Worm (Caenorhabditis elegans) whole organism, midembryonic: ENCODE results near the gene srh-63.

ENCODE experiments used
- T22C8.4 ChIP-seq: fragments of 200-800 bp; sonication (Bioruptor generic); IDR thresholded peaks from 2 replicates; pipeline ENCODE4 v1.3.6; 2022; ENCODE audit warnings: missing genetic modification characterization, missing compliant biosample characterization
- cog-1 ChIP-seq: sonication (generic microtip); optimal IDR thresholded peaks from 2 replicates; lab custom pipeline; 2016; ENCODE audit warnings: missing genetic modification characterization, missing compliant biosample characterization
- flt-1 ChIP-seq: fragments of 200-800 bp; sonication (Bioruptor generic); IDR thresholded peaks from 2 replicates; pipeline ENCODE4 v1.3.6; 2022; ENCODE audit warnings: missing genetic modification characterization, missing compliant biosample characterization
- klf-2 ChIP-seq: fragments of 200-800 bp; sonication (Bioruptor generic); conservative IDR thresholded peaks from 2 replicates; pipeline ENCODE4 v1.3.6; 2022; ENCODE audit warnings: missing genetic modification reagents, missing genetic modification characterization, missing compliant biosample characterization
- med-1 ChIP-seq: sonication (generic microtip); optimal IDR thresholded peaks from 2 replicates; lab custom pipeline; 2017; ENCODE audit warnings: missing genetic modification characterization, mild to moderate bottlenecking, missing compliant biosample characterization, antibody characterized with exemption, missing genetic modification reagents; ENCODE audit not compliant: insufficient read depth
- ref-1 ChIP-seq: fragments of 200-800 bp; sonication (Bioruptor generic); conservative IDR thresholded peaks from 2 replicates; pipeline ENCODE4 v1.3.6; 2022; ENCODE audit warnings: missing genetic modification reagents, missing genetic modification characterization, missing compliant biosample characterization
- tab-1 ChIP-seq: fragments of 200-800 bp; sonication (Bioruptor generic); IDR thresholded peaks from 2 replicates; pipeline ENCODE4 v1.3.6; 2022; ENCODE audit warnings: missing genetic modification characterization, missing compliant biosample characterization
- ztf-23 ChIP-seq: fragments of 200-800 bp; sonication (Bioruptor generic); IDR thresholded peaks from 2 replicates; pipeline ENCODE4 v1.3.6; 2022; ENCODE audit warnings: missing genetic modification reagents, missing genetic modification characterization, missing compliant biosample characterization
- ztf-29 ChIP-seq: fragments of 200-800 bp; sonication (Bioruptor generic); IDR thresholded peaks from 2 replicates; pipeline ENCODE4 v1.3.6; 2022; ENCODE audit warnings: missing genetic modification reagents, missing genetic modification characterization, missing compliant biosample characterization

Gene srh-63

ce11 chrIV:14523568-14523967, at the start of gene srh-63:
Gene srh-63 (plus strand): TSS chrIV:14523868.
- TF ChIP-seq cog-1 (tag; lab: Kevin White, UChicago) = no peak
- no peak for TF ChIP-seq klf-2 (GFP tag; lab: Robert Waterston, UW)
- no peak for TF ChIP-seq T22C8.4 (GFP tag; lab: Robert Waterston, UW)
- TF ChIP-seq ztf-23 (GFP tag; lab: Robert Waterston, UW) = no peak
- TF ChIP-seq ztf-29 (GFP tag; lab: Robert Waterston, UW) = no peak
- TF ChIP-seq ref-1 (GFP tag; lab: Robert Waterston, UW) = no peak

ce11 chrIV:14481984-14482383, 41.7 kb upstream of the srh-63 start, which contains the start of gene Y57G11A.4:
Gene Y57G11A.4 (plus strand): TSS chrIV:14482284.
- TF ChIP-seq klf-2 (GFP tag; lab: Robert Waterston, UW) (no peak), cog-1 (tag; lab: Kevin White, UChicago) (no peak), T22C8.4 (GFP tag; lab: Robert Waterston, UW) (no peak), flt-1 (GFP tag; lab: Robert Waterston, UW) (no peak), med-1 (no peak), tab-1 (no peak)

ce11 chrIV:14483427-14483826, 40.2 kb upstream of the srh-63 start:
- TF ChIP-seq ztf-23 (GFP tag; lab: Robert Waterston, UW) (no peak), tab-1 (no peak), cog-1 (tag; lab: Kevin White, UChicago) (no peak), T22C8.4 (GFP tag; lab: Robert Waterston, UW) (no peak), med-1 (no peak), ref-1 (GFP tag; lab: Robert Waterston, UW) (no peak), flt-1 (GFP tag; lab: Robert Waterston, UW) (no peak), klf-2 (GFP tag; lab: Robert Waterston, UW) (no peak), ztf-29 (GFP tag; lab: Robert Waterston, UW) (no peak)

- TF ChIP-seq flt-1 (GFP tag; lab: Robert Waterston, UW) (no peak), T22C8.4 (GFP tag; lab: Robert Waterston, UW) (no peak), ref-1 (GFP tag; lab: Robert Waterston, UW) (no peak), klf-2 (GFP tag; lab: Robert Waterston, UW) (no peak), ztf-23 (GFP tag; lab: Robert Waterston, UW) (no peak), cog-1 (tag; lab: Kevin White, UChicago) (no peak), ztf-29 (GFP tag; lab: Robert Waterston, UW) (no peak), tab-1 (no peak), med-1 (no peak)
Observed at ce11 chrIV:14491135-14491534, 32.5 kb upstream of the srh-63 start.

- TF ChIP-seq klf-2 (GFP tag; lab: Robert Waterston, UW) = no peak
Observed at ce11 chrIV:14495474-14495873, 28.2 kb upstream of the srh-63 start.

ce11 chrIV:14496494-14496893, 27.2 kb upstream of the srh-63 start:
- no peak for TF ChIP-seq ztf-29 (GFP tag; lab: Robert Waterston, UW)
- TF ChIP-seq cog-1 (tag; lab: Kevin White, UChicago) = peak; percentile 48
- TF ChIP-seq ztf-23 (GFP tag; lab: Robert Waterston, UW) = peak; percentile 64; the same call in 1 of the 2 replicates
- no peak for TF ChIP-seq ref-1 (GFP tag; lab: Robert Waterston, UW)
- TF ChIP-seq T22C8.4 (GFP tag; lab: Robert Waterston, UW) = no peak
- no peak for TF ChIP-seq med-1
- no peak for TF ChIP-seq klf-2 (GFP tag; lab: Robert Waterston, UW)
- TF ChIP-seq flt-1 (GFP tag; lab: Robert Waterston, UW) = no peak
- no peak for TF ChIP-seq tab-1

- TF ChIP-seq ztf-23 (GFP tag; lab: Robert Waterston, UW) (no peak), T22C8.4 (GFP tag; lab: Robert Waterston, UW) (no peak), klf-2 (GFP tag; lab: Robert Waterston, UW) (no peak), cog-1 (tag; lab: Kevin White, UChicago) (no peak), ref-1 (GFP tag; lab: Robert Waterston, UW) (no peak), ztf-29 (GFP tag; lab: Robert Waterston, UW) (no peak), med-1 (no peak), flt-1 (GFP tag; lab: Robert Waterston, UW) (no peak), tab-1 (no peak)
Observed at ce11 chrIV:14505066-14505465, 18.6 kb upstream of the srh-63 start, which contains the start of gene tag-273. Gene tag-273 (minus strand): TSS chrIV:14505166.

ce11 chrIV:14506042-14506441, 17.6 kb upstream of the srh-63 start:
- TF ChIP-seq cog-1 (tag; lab: Kevin White, UChicago) = no peak
- no peak for TF ChIP-seq klf-2 (GFP tag; lab: Robert Waterston, UW)
- TF ChIP-seq T22C8.4 (GFP tag; lab: Robert Waterston, UW) = no peak
- TF ChIP-seq flt-1 (GFP tag; lab: Robert Waterston, UW) = no peak
- TF ChIP-seq med-1 = no peak
- TF ChIP-seq tab-1 = no peak
- no peak for TF ChIP-seq ref-1 (GFP tag; lab: Robert Waterston, UW)
- no peak for TF ChIP-seq ztf-29 (GFP tag; lab: Robert Waterston, UW)
- TF ChIP-seq ztf-23 (GFP tag; lab: Robert Waterston, UW) = no peak

ce11 chrIV:14506995-14507394, 16.7 kb upstream of the srh-63 start:
- TF ChIP-seq klf-2 (GFP tag; lab: Robert Waterston, UW) = no peak
- no peak for TF ChIP-seq ref-1 (GFP tag; lab: Robert Waterston, UW)
- no peak for TF ChIP-seq med-1
- TF ChIP-seq ztf-29 (GFP tag; lab: Robert Waterston, UW) = no peak
- TF ChIP-seq cog-1 (tag; lab: Kevin White, UChicago) = no peak
- no peak for TF ChIP-seq flt-1 (GFP tag; lab: Robert Waterston, UW)

ce11 chrIV:14512405-14512804, 11.3 kb upstream of the srh-63 start, which contains the start of gene Y57G11A.5:
Gene Y57G11A.5 (minus strand): TSS chrIV:14512505.
- TF ChIP-seq T22C8.4 (GFP tag; lab: Robert Waterston, UW) = no peak
- no peak for TF ChIP-seq flt-1 (GFP tag; lab: Robert Waterston, UW)
- no peak for TF ChIP-seq cog-1 (tag; lab: Kevin White, UChicago)
- no peak for TF ChIP-seq tab-1
- TF ChIP-seq med-1 = no peak
- no peak for TF ChIP-seq ref-1 (GFP tag; lab: Robert Waterston, UW)
- TF ChIP-seq ztf-23 (GFP tag; lab: Robert Waterston, UW) = no peak
- no peak for TF ChIP-seq klf-2 (GFP tag; lab: Robert Waterston, UW)
- TF ChIP-seq ztf-29 (GFP tag; lab: Robert Waterston, UW) = no peak
